Fruit fly (Drosophila melanogaster): ENCODE results near the gene ppan.

DNA sequence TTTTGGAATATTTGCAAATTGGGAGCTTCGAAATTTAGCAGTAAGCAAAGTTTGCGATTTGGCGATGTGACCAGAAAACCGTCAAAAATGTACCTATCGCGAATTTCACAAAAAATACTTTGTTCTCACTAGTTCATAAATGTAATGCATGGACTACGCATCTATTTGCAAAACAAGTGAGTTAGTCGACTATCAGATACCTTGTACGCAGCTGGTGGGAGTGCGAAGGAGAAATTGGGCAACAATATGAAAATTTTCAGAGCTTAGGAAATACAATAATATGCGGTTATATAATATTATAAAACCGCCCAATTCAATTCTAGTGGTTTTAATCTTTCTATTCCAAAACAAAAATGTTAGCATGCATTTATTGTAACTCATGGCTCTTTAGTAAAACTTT is 2.7 kb downstream of the ppan start, which contains the start of gene Bdbt:
- no peak for TF ChIP-seq bab1 (GFP tag; optimal IDR thresholded peaks at IDR 0.05)
- TF ChIP-seq pad (GFP tag; optimal IDR thresholded peaks at IDR 0.05), result no peak
- TF ChIP-seq Clk (GFP tag; optimal IDR thresholded peaks at IDR 0.05), result no peak
- peak; percentile 67 for TF ChIP-seq Mnt (GFP tag; optimal IDR thresholded peaks at IDR 0.05)
- peak; percentile 9 for TF ChIP-seq CG11617 (GFP tag; optimal IDR thresholded peaks at IDR 0.05)
- TF ChIP-seq Hr96 (GFP tag; optimal IDR thresholded peaks at IDR 0.05), result no peak
- TF ChIP-seq toe (GFP tag; optimal IDR thresholded peaks at IDR 0.05), result no peak
- TF ChIP-seq CG7045 (GFP tag; optimal IDR thresholded peaks at IDR 0.05), result no peak
- TF ChIP-seq ovo (GFP tag; optimal IDR thresholded peaks at IDR 0.05), result no peak
- peak; percentile 32 for TF ChIP-seq CG7101 (tag; optimal IDR thresholded peaks at IDR 0.05)
- TF ChIP-seq cic (GFP tag; optimal IDR thresholded peaks at IDR 0.05), result no peak
- TF ChIP-seq cnc (optimal IDR thresholded peaks at IDR 0.05), result no peak
- TF ChIP-seq CG5204 (GFP tag; optimal IDR thresholded peaks at IDR 0.05), result no peak
